Fruit fly (Drosophila melanogaster): ENCODE data around the gene CG2100.

Gene CG2100

DNA sequence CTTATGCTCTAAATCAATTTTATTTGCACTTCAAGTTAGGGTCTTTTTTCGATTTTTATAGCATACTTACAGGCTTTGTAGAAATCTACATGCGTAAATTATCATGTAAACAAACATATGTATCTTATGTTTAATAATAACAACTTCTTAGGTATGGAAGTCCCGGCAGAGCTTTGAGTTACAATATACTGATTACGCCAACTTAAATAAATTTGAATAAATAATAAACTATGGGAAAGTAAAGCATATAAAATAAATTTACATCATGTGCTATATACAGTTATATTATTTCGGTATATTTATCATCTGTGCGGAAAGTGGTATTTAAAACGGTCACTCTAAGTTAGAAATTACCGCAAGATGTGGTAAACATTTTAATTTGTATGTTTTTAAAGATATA is 3.0 kb downstream of the CG2100 start, which contains the start of gene CG1239 (continued):
- peak; percentile 48 for TF ChIP-seq zen (tag; optimal IDR thresholded peaks at IDR 0.05)
- TF ChIP-seq so (GFP tag; IDR thresholded peaks at IDR 0.05): no peak
- TF ChIP-seq pzg (GFP tag; optimal IDR thresholded peaks at IDR 0.05): peak; percentile 39
- TF ChIP-seq trem (tag; optimal IDR thresholded peaks at IDR 0.05): peak; percentile 72
- TF ChIP-seq CG9932 (GFP tag; IDR thresholded peaks at IDR 0.05): no peak
- no peak for TF ChIP-seq CG7987 (GFP tag; optimal IDR thresholded peaks at IDR 0.05)
- no peak for TF ChIP-seq stc (GFP tag; IDR thresholded peaks at IDR 0.05)
- TF ChIP-seq mld (GFP tag; IDR thresholded peaks at IDR 0.05; ENCODE audit: partially characterized antibody): no peak
- peak; percentile 73 for TF ChIP-seq CTCF (GFP tag; optimal IDR thresholded peaks at IDR 0.05)
- no peak for TF ChIP-seq her (GFP tag; optimal IDR thresholded peaks at IDR 0.05)
- no peak for TF ChIP-seq Ssrp (tag; optimal IDR thresholded peaks at IDR 0.05)
- no peak for TF ChIP-seq PHDP (tag; optimal IDR thresholded peaks at IDR 0.05)
- no peak for TF ChIP-seq Neu2 (GFP tag; optimal IDR thresholded peaks at IDR 0.05; ENCODE audit: borderline replicate concordance)
- TF ChIP-seq crc (GFP tag; optimal IDR thresholded peaks at IDR 0.05): no peak
- TF ChIP-seq CG32772 (GFP tag; IDR thresholded peaks at IDR 0.05): no peak
- no peak for TF ChIP-seq Sry-δ (GFP tag; optimal IDR thresholded peaks at IDR 0.05)
- no peak for TF ChIP-seq jigr1 (GFP tag; IDR thresholded peaks at IDR 0.05)
- no peak for TF ChIP-seq CG4282 (GFP tag; optimal IDR thresholded peaks at IDR 0.05)
- no peak for TF ChIP-seq al (GFP tag; IDR thresholded peaks at IDR 0.05)
- TF ChIP-seq MESR4 (GFP tag; optimal IDR thresholded peaks at IDR 0.05): no peak
- no peak for TF ChIP-seq CG5953 (GFP tag; IDR thresholded peaks at IDR 0.05)
- no peak for TF ChIP-seq CG31441 (GFP tag; IDR thresholded peaks at IDR 0.05)
- TF ChIP-seq sug (tag; optimal IDR thresholded peaks at IDR 0.05): no peak
- no peak for TF ChIP-seq Poxn (GFP tag; IDR thresholded peaks at IDR 0.05)
- no peak for TF ChIP-seq E2f1 (GFP tag; IDR thresholded peaks at IDR 0.05)
- TF ChIP-seq ham (GFP tag; IDR thresholded peaks at IDR 0.05): no peak
- no peak for TF ChIP-seq bcd (GFP tag; optimal IDR thresholded peaks at IDR 0.05)
- TF ChIP-seq unc-4 (GFP tag; IDR thresholded peaks at IDR 0.05; ENCODE audit: partially characterized antibody): no peak
- TF ChIP-seq CG1603 (tag; optimal IDR thresholded peaks at IDR 0.05): no peak
- TF ChIP-seq CG11560 (tag; IDR thresholded peaks at IDR 0.05): no peak
- TF ChIP-seq CG30431 (GFP tag; optimal IDR thresholded peaks at IDR 0.05): no peak
- no peak for TF ChIP-seq CG32767 (GFP tag; IDR thresholded peaks at IDR 0.05)
- TF ChIP-seq kah (GFP tag; optimal IDR thresholded peaks at IDR 0.05): no peak
- TF ChIP-seq CG43689 (GFP tag; IDR thresholded peaks at IDR 0.05): no peak
- no peak for TF ChIP-seq CG7556 (GFP tag; optimal IDR thresholded peaks at IDR 0.05)
- TF ChIP-seq sens-2 (GFP tag; IDR thresholded peaks at IDR 0.05): no peak
- TF ChIP-seq seq (GFP tag; IDR thresholded peaks at IDR 0.05): no peak
- TF ChIP-seq HLH3B (GFP tag; IDR thresholded peaks at IDR 0.05): no peak
- TF ChIP-seq az2 (GFP tag; optimal IDR thresholded peaks at IDR 0.05): no peak
- TF ChIP-seq ATbp (GFP tag; optimal IDR thresholded peaks at IDR 0.05): no peak
- TF ChIP-seq CG17385 (GFP tag; optimal IDR thresholded peaks at IDR 0.05): no peak
- 0 out of 3 replicates have a peak, but pooled peaks have one; percentile 28 for TF ChIP-seq knrl (GFP tag; IDR thresholded peaks at IDR 0.05; ENCODE audit: partially characterized antibody)
- TF ChIP-seq CG18476 (GFP tag; optimal IDR thresholded peaks at IDR 0.05): no peak
- no peak for TF ChIP-seq fd102C (GFP tag; optimal IDR thresholded peaks at IDR 0.05)
- TF ChIP-seq CG8765 (GFP tag; IDR thresholded peaks at IDR 0.05): no peak
- no peak for TF ChIP-seq Dfd (GFP tag; optimal IDR thresholded peaks at IDR 0.05)
- TF ChIP-seq CG8388 (GFP tag; optimal IDR thresholded peaks at IDR 0.05): no peak
- TF ChIP-seq Mes4 (GFP tag; optimal IDR thresholded peaks at IDR 0.05): no peak
- no peak for TF ChIP-seq CG3726 (GFP tag; IDR thresholded peaks at IDR 0.05)
- TF ChIP-seq CG10543 (GFP tag; optimal IDR thresholded peaks at IDR 0.05): no peak
- TF ChIP-seq ac (GFP tag; optimal IDR thresholded peaks at IDR 0.05): no peak
- no peak for TF ChIP-seq CG13894 (tag; optimal IDR thresholded peaks at IDR 0.05)
- no peak for TF ChIP-seq MTF-1 (GFP tag; optimal IDR thresholded peaks at IDR 0.05; ENCODE audit: borderline replicate concordance)

Data from whole organism, embryonic.